Worm (Caenorhabditis elegans) whole organism, young adult: Measurements from ENCODE around the gene sre-28.

Experiments
- B0035.1 ChIP-seq: sonication (generic microtip); optimal IDR thresholded peaks from 2 replicates; lab custom pipeline; 2016; ENCODE audit warnings: missing genetic modification characterization, mild to moderate bottlenecking, missing compliant biosample characterization, missing genotype, missing genetic modification reagents
- F10E7.11 ChIP-seq: sonication (generic microtip); optimal IDR thresholded peaks from 2 replicates; lab custom pipeline; 2017; ENCODE audit warnings: mild to moderate bottlenecking, missing genetic modification characterization, moderate library complexity, missing compliant biosample characterization
- F33H1.4 ChIP-seq: fragments of 200-800 bp; sonication (Bioruptor generic); IDR thresholded peaks from 2 replicates; pipeline ENCODE4 v1.3.6; 2022; ENCODE audit warnings: missing genetic modification reagents, missing genetic modification characterization, missing compliant biosample characterization
- F55B11.4 ChIP-seq: sonication (generic microtip); optimal IDR thresholded peaks from 2 replicates; lab custom pipeline; 2016; ENCODE audit warnings: missing compliant biosample characterization, missing genetic modification characterization, borderline replicate concordance; ENCODE audit not compliant: insufficient read depth
- F57A8.1 ChIP-seq: fragments of 200-800 bp; sonication (Bioruptor generic); optimal IDR thresholded peaks from 2 replicates; lab custom pipeline; 2018; ENCODE audit warnings: mild to moderate bottlenecking, missing genetic modification characterization, moderate library complexity, missing compliant biosample characterization
- F57C9.4 ChIP-seq: sonication (generic microtip); optimal IDR thresholded peaks from 2 replicates; lab custom pipeline; 2017; ENCODE audit warnings: mild to moderate bottlenecking, missing genetic modification characterization, missing compliant biosample characterization
- T26A5.8 ChIP-seq: sonication (generic microtip); optimal IDR thresholded peaks from 2 replicates; lab custom pipeline; 2016; ENCODE audit warnings: missing genetic modification characterization, missing compliant biosample characterization
- Y53G8AR.9 ChIP-seq: fragments of 200-800 bp; sonication (Bioruptor generic); conservative IDR thresholded peaks from 2 replicates; pipeline ENCODE4 v1.3.6; 2022; ENCODE audit warnings: missing genetic modification reagents, missing genetic modification characterization, missing compliant biosample characterization
- Y95B8A.8 ChIP-seq: fragments of 200-800 bp; sonication (Bioruptor generic); IDR thresholded peaks from 2 replicates; pipeline ENCODE4 v1.3.6; 2022; ENCODE audit warnings: missing genetic modification reagents, missing genetic modification characterization, missing compliant biosample characterization
- akir-1 ChIP-seq: fragments of 200-800 bp; sonication (Bioruptor generic); optimal IDR thresholded peaks from 2 replicates; lab custom pipeline; 2018; ENCODE audit warnings: mild to moderate bottlenecking, missing genetic modification characterization, moderate library complexity, missing compliant biosample characterization
- aptf-2 ChIP-seq: fragments of 200-800 bp; sonication (Bioruptor generic); conservative IDR thresholded peaks from 2 replicates; pipeline ENCODE4 v1.3.6; 2022; ENCODE audit warnings: missing genetic modification reagents, missing genetic modification characterization, missing compliant biosample characterization
- bed-1 ChIP-seq: fragments of 200-800 bp; sonication (Bioruptor generic); IDR thresholded peaks from 2 replicates; pipeline ENCODE4 v1.3.6; 2022; ENCODE audit warnings: missing genetic modification reagents, missing genetic modification characterization, missing compliant biosample characterization
- bed-2 ChIP-seq: fragments of 200-800 bp; sonication (Bioruptor generic); IDR thresholded peaks from 2 replicates; pipeline ENCODE4 v1.3.6; 2022; ENCODE audit warnings: missing genetic modification reagents, missing genetic modification characterization, missing compliant biosample characterization
- ccch-3 ChIP-seq: fragments of 200-800 bp; sonication (Bioruptor generic); optimal IDR thresholded peaks from 2 replicates; lab custom pipeline; 2018; ENCODE audit warnings: mild to moderate bottlenecking, missing genetic modification characterization, missing compliant biosample characterization
- cebp-1 ChIP-seq, 2 experiments: fragments of 200-800 bp in 1 of 2; sonication (Bioruptor generic) in 1 of 2; sonication (generic microtip) in 1 of 2; IDR thresholded peaks in 1 of 2; optimal IDR thresholded peaks in 1 of 2; 2 replicates each; pipeline versions ENCODE4 v1.3.6 to Lab custom; 2017 to 2022; ENCODE audit warnings: missing compliant biosample characterization in 2 of 2, missing genetic modification characterization in 2 of 2, mild to moderate bottlenecking in 1 of 2, missing genetic modification reagents in 1 of 2, moderate library complexity in 1 of 2
- ceh-27 ChIP-seq: fragments of 200-800 bp; sonication (Bioruptor generic); optimal IDR thresholded peaks from 2 replicates; lab custom pipeline; 2018; ENCODE audit warnings: mild to moderate bottlenecking, missing genetic modification characterization, moderate library complexity, missing compliant biosample characterization
- ceh-40 ChIP-seq: fragments of 200-800 bp; sonication (Bioruptor generic); IDR thresholded peaks from 2 replicates; pipeline ENCODE4 v1.3.6; 2022; ENCODE audit warnings: missing genetic modification characterization, missing compliant biosample characterization
- ceh-58 ChIP-seq: fragments of 200-800 bp; sonication (Bioruptor generic); IDR thresholded peaks from 2 replicates; pipeline ENCODE4 v1.3.6; 2022; ENCODE audit warnings: missing genetic modification characterization, missing compliant biosample characterization
- ceh-91 ChIP-seq: fragments of 200-800 bp; sonication (Bioruptor generic); IDR thresholded peaks from 2 replicates; pipeline ENCODE4 v1.3.6; 2022; ENCODE audit warnings: missing genetic modification reagents, missing genetic modification characterization, missing compliant biosample characterization
- die-1 ChIP-seq: sonication (generic microtip); optimal IDR thresholded peaks from 2 replicates; lab custom pipeline; 2016; ENCODE audit warnings: missing genotype, mild to moderate bottlenecking, missing genetic modification characterization, missing compliant biosample characterization
- egl-18 ChIP-seq: fragments of 200-800 bp; sonication (Bioruptor generic); IDR thresholded peaks from 2 replicates; pipeline ENCODE4 v1.3.6; 2022; ENCODE audit warnings: missing genetic modification reagents, missing genetic modification characterization, missing compliant biosample characterization
- egl-44 ChIP-seq: fragments of 200-800 bp; sonication (Bioruptor generic); IDR thresholded peaks from 2 replicates; pipeline ENCODE4 v1.3.6; 2022; ENCODE audit warnings: missing genetic modification reagents, missing genetic modification characterization, missing compliant biosample characterization
- ekl-4 ChIP-seq: fragments of 200-800 bp; sonication (Bioruptor generic); IDR thresholded peaks from 2 replicates; pipeline ENCODE4 v1.3.6; 2022; ENCODE audit warnings: missing genetic modification reagents, missing genetic modification characterization, missing compliant biosample characterization
- hmg-1.2 ChIP-seq: fragments of 200-800 bp; sonication (Bioruptor generic); IDR thresholded peaks from 2 replicates; pipeline ENCODE4 v1.3.6; 2022; ENCODE audit warnings: missing genetic modification reagents, missing genetic modification characterization, missing compliant biosample characterization
- lsl-1 ChIP-seq: fragments of 200-800 bp; sonication (Bioruptor generic); optimal IDR thresholded peaks from 2 replicates; lab custom pipeline; 2018; ENCODE audit warnings: mild to moderate bottlenecking, missing genetic modification characterization, moderate library complexity, missing compliant biosample characterization
- mcd-1 ChIP-seq: fragments of 200-800 bp; sonication (Bioruptor generic); IDR thresholded peaks from 2 replicates; pipeline ENCODE4 v1.3.6; 2022; ENCODE audit warnings: missing genetic modification reagents, missing genetic modification characterization, missing compliant biosample characterization
- mes-4 ChIP-seq: sonication (generic microtip); optimal IDR thresholded peaks from 2 replicates; lab custom pipeline; 2016; ENCODE audit warnings: missing genotype, missing genetic modification characterization, missing compliant biosample characterization
- pha-4 ChIP-seq: fragments of 150-350 bp; sonication (generic microtip); optimal IDR thresholded peaks from 2 replicates; lab custom pipeline; 2014; ENCODE audit warnings: missing biosample characterization, missing genetic modification reagents, missing genetic modification characterization
- sdz-38 ChIP-seq: sonication (generic microtip); optimal IDR thresholded peaks from 2 replicates; lab custom pipeline; 2016; ENCODE audit warnings: missing genotype, missing genetic modification characterization, missing compliant biosample characterization
- sea-2 ChIP-seq: fragments of 200-800 bp; sonication (Bioruptor generic); IDR thresholded peaks from 2 replicates; pipeline ENCODE4 v1.3.6; 2022; ENCODE audit warnings: missing genetic modification characterization, missing compliant biosample characterization
- snpc-1.1 ChIP-seq: sonication (generic microtip); optimal IDR thresholded peaks from 2 replicates; lab custom pipeline; 2017; ENCODE audit warnings: missing genetic modification characterization, mild to moderate bottlenecking, missing compliant biosample characterization, antibody characterized with exemption, moderate library complexity, missing genotype, missing genetic modification reagents; ENCODE audit not compliant: insufficient read depth
- snpc-3.4 ChIP-seq: sonication (generic microtip); optimal IDR thresholded peaks from 2 replicates; lab custom pipeline; 2017; ENCODE audit warnings: missing genetic modification characterization, mild to moderate bottlenecking, missing compliant biosample characterization, antibody characterized with exemption, moderate library complexity, missing genotype, missing genetic modification reagents
- tbp1 ChIP-seq: fragments of 200-800 bp; sonication (Bioruptor generic); optimal IDR thresholded peaks from 2 replicates; lab custom pipeline; 2018; ENCODE audit warnings: mild to moderate bottlenecking, missing genetic modification characterization, missing compliant biosample characterization
- tbx-9 ChIP-seq: sonication (generic microtip); optimal IDR thresholded peaks from 2 replicates; lab custom pipeline; 2016; ENCODE audit warnings: borderline replicate concordance, missing genetic modification characterization, inconsistent platforms, missing compliant biosample characterization
- unc-130 ChIP-seq: sonication (generic microtip); optimal IDR thresholded peaks from 2 replicates; lab custom pipeline; 2016; ENCODE audit warnings: missing genetic modification reagents, missing genetic modification characterization, missing compliant biosample characterization
- zfh-2 ChIP-seq: fragments of 200-800 bp; sonication (Bioruptor generic); conservative IDR thresholded peaks from 2 replicates; pipeline ENCODE4 v1.3.6; 2022; ENCODE audit warnings: missing genetic modification reagents, missing genetic modification characterization, missing compliant biosample characterization
- zim-3 ChIP-seq: sonication (generic microtip); optimal IDR thresholded peaks from 2 replicates; lab custom pipeline; 2017; ENCODE audit warnings: mild to moderate bottlenecking, missing genetic modification characterization, moderate library complexity, missing compliant biosample characterization
- ztf-25 ChIP-seq: fragments of 200-800 bp; sonication (Bioruptor generic); IDR thresholded peaks from 2 replicates; pipeline ENCODE4 v1.3.6; 2022; ENCODE audit warnings: missing genetic modification reagents, missing genetic modification characterization, missing compliant biosample characterization
- ztf-26 ChIP-seq: sonication (generic microtip); optimal IDR thresholded peaks from 2 replicates; lab custom pipeline; 2017; ENCODE audit warnings: missing genetic modification characterization, missing compliant biosample characterization

The sre-28 gene

DNA sequence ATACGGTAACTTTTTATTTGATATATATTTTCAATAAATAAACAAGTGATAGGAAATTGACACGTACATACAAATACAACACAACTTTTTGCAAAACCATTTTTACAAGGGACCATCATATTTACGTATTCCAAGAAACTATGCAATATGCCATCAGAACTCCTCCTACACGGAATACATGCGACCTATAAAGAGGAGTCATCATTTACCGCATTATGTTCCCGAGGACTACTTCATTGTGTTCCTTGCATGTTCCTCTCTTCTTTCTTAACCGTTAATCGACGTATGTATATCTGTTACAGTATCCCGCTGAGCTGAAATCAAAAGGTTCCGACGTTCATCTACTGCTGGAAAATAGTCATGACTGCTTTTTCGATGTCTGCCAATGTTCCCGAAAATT lies 25.8 kb upstream of the sre-28 start, which contains the start of gene C50H2.5:
C50H2.5 (plus strand) TSS at position 301 of the 400 bp plus-strand sequence.
- TF ChIP-seq snpc-3.4 (tag; lab: Kevin White, UChicago) (no peak), F57C9.4 (tag; lab: Kevin White, UChicago) (no peak), B0035.1 (tag; lab: Kevin White, UChicago) (no peak), F55B11.4 (tag; lab: Kevin White, UChicago) (no peak), sea-2 (GFP tag; lab: Robert Waterston, UW) (no peak), zfh-2 (no peak), pha-4 (tag; lab: Kevin White, UChicago) (no peak), F57A8.1 (no peak), cebp-1 (GFP tag; IDR thresholded peaks at IDR 0.05; lab: Robert Waterston, UW) (no peak), cebp-1 (tag; optimal IDR thresholded peaks at IDR 0.05; lab: Kevin White, UChicago) (no peak), zim-3 (no peak), ceh-40 (GFP tag; lab: Robert Waterston, UW) (no peak), die-1 (no peak), T26A5.8 (tag; lab: Kevin White, UChicago) (no peak), ccch-3 (GFP tag; lab: Kevin White, UChicago) (no peak), akir-1 (GFP tag; lab: Kevin White, UChicago) (no peak)
- TF ChIP-seq, all 124 proteins: peak for 0

DNA sequence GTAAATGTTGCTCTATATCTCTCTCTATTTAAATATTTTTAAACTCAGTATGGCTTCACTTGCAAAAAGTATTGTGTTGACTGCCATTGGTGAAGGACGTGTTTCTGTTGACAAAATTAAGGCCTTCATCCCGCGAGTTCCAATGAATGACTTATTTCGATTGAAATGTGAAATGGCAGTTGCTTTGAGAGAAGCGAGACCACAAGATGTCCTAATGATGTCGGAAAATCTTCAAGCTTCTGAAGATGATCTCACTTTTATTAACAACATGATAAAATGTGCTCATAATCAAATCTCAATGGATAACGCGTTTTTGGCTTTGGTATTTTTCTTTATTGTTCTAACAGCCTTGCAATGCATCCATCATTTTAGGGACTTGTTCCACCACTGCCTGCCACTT lies 22.9 kb upstream of the sre-28 start, which contains the start of gene ceh-75:
ceh-75 (plus strand) TSS at position 50 of the 400 bp plus-strand sequence.
- no peak for TF ChIP-seq ceh-58 (GFP tag; lab: Robert Waterston, UW)
- TF ChIP-seq Y95B8A.8 (GFP tag; lab: Robert Waterston, UW): no peak
- TF ChIP-seq F10E7.11 (tag; lab: Kevin White, UChicago): no peak
- TF ChIP-seq mes-4: no peak
- no peak for TF ChIP-seq ekl-4 (GFP tag; lab: Robert Waterston, UW)
- TF ChIP-seq egl-44: no peak
- TF ChIP-seq ceh-27 (GFP tag; lab: Kevin White, UChicago): no peak
- no peak for TF ChIP-seq lsl-1 (GFP tag; lab: Kevin White, UChicago)
- TF ChIP-seq mcd-1 (GFP tag; lab: Robert Waterston, UW): no peak
- TF ChIP-seq egl-18 (GFP tag; lab: Robert Waterston, UW): no peak
- TF ChIP-seq ztf-25 (GFP tag; lab: Robert Waterston, UW): no peak
- TF ChIP-seq unc-130 (GFP tag; lab: Kevin White, UChicago): no peak
- no peak for TF ChIP-seq F55B11.4 (tag; lab: Kevin White, UChicago)
- TF ChIP-seq hmg-1.2 (GFP tag; lab: Robert Waterston, UW): no peak
- TF ChIP-seq aptf-2 (GFP tag; lab: Robert Waterston, UW): no peak
- TF ChIP-seq F33H1.4 (GFP tag; lab: Robert Waterston, UW): no peak
- TF ChIP-seq snpc-1.1: no peak
- TF ChIP-seq sdz-38: no peak

DNA sequence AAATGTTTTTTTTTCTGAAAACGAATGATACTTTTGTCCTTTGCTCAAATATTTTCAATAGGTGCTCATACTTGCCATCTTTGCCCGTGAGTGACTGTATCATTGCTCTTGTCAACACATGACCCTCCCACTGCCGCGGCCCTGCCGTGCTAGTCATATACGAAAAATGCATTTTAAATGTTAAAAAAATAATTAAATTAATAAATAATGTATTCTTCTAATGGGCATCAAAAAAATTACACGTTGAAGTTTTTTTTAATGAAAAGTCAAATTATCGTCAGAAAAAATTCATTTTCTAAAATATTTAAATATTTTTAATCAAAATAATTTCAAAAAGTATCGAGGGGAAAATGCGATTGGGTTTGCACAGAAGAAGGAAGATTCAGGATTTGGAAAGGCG lies 21.7 kb upstream of the sre-28 start, which contains the start of gene C50H2.7:
C50H2.7 (plus strand) TSS at position 301 of the 400 bp plus-strand sequence.
- TF ChIP-seq ceh-91: no peak

DNA sequence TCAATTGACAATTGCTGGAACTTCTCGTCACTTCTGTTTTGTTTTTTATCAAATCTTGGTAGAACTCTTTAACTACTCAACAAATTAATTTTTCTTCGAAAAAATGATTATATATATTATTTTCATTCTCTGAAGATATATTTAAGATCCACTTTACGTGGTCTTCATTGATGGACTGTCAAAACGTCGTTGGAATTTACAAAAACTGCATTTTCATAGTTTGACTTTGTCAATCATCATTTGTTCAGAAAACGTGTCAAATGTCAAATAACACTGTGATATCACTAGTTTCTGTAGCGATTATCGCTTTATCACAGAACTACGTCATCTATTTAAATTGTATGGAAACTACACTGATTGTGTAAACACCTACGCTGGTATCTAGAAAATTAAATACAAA lies 19.8 kb upstream of the sre-28 start:
- TF ChIP-seq tbx-9 (tag; lab: Kevin White, UChicago) (no peak), ztf-26 (tag; lab: Kevin White, UChicago) (no peak), bed-2 (GFP tag; lab: Robert Waterston, UW) (no peak), mcd-1 (GFP tag; lab: Robert Waterston, UW) (no peak), tbp1 (GFP tag; lab: Kevin White, UChicago) (no peak), bed-1 (GFP tag; lab: Robert Waterston, UW) (no peak), Y53G8AR.9 (GFP tag; lab: Robert Waterston, UW) (no peak), unc-130 (GFP tag; lab: Kevin White, UChicago) (no peak)
